Worm (Caenorhabditis elegans): Measurements from ENCODE around the gene ist-1.

Gene ist-1

ce11 chrX:7140682-7141254 is 14.3 kb downstream of the ist-1 start:
- TF ChIP-seq M03D4.4 (tag; optimal IDR thresholded peaks at IDR 0.05) (no peak), cnd-1 (tag; optimal IDR thresholded peaks at IDR 0.05) (no peak)

ce11 chrX:7143515-7143914 is 17.1 kb downstream of the ist-1 start, which contains the start of gene alh-10:
TSS of gene alh-10 (minus strand) at chrX:7143641.
- no peak for TF ChIP-seq ham-2 (GFP tag; optimal IDR thresholded peaks at IDR 0.05)

- TF ChIP-seq sptf-1 (tag; optimal IDR thresholded peaks at IDR 0.05) (no peak), lsy-2 (tag; optimal IDR thresholded peaks at IDR 0.05) (no peak), nhr-237 (tag; optimal IDR thresholded peaks at IDR 0.05) (no peak), ztf-11 (tag; optimal IDR thresholded peaks at IDR 0.05) (no peak), pha-4 (tag; optimal IDR thresholded peaks at IDR 0.05) (no peak), snpc-4 (tag; optimal IDR thresholded peaks at IDR 0.05) (no peak), lin-13 (tag; optimal IDR thresholded peaks at IDR 0.05) (no peak), flh-1 (GFP tag; optimal IDR thresholded peaks at IDR 0.05) (no peak), ceh-83 (GFP tag; optimal IDR thresholded peaks at IDR 0.05) (no peak), elt-1 (tag; optimal IDR thresholded peaks at IDR 0.05; ENCODE audit: borderline replicate concordance, insufficient read depth) (no peak), zip-8 (tag; optimal IDR thresholded peaks at IDR 0.05) (no peak), M03D4.4 (tag; optimal IDR thresholded peaks at IDR 0.05) (no peak), ces-1 (GFP tag; optimal IDR thresholded peaks at IDR 0.05) (no peak), bed-3 (GFP tag; optimal IDR thresholded peaks at IDR 0.05) (no peak), elt-3 (tag; optimal IDR thresholded peaks at IDR 0.05) (no peak), hlh-1 (tag; optimal IDR thresholded peaks at IDR 0.05) (no peak), ceh-39 (tag; optimal IDR thresholded peaks at IDR 0.05) (no peak), ham-2 (GFP tag; optimal IDR thresholded peaks at IDR 0.05) (no peak)
These were observed 23.2 kb downstream of the ist-1 start for ce11 chrX:7149670-7150069.

DNA sequence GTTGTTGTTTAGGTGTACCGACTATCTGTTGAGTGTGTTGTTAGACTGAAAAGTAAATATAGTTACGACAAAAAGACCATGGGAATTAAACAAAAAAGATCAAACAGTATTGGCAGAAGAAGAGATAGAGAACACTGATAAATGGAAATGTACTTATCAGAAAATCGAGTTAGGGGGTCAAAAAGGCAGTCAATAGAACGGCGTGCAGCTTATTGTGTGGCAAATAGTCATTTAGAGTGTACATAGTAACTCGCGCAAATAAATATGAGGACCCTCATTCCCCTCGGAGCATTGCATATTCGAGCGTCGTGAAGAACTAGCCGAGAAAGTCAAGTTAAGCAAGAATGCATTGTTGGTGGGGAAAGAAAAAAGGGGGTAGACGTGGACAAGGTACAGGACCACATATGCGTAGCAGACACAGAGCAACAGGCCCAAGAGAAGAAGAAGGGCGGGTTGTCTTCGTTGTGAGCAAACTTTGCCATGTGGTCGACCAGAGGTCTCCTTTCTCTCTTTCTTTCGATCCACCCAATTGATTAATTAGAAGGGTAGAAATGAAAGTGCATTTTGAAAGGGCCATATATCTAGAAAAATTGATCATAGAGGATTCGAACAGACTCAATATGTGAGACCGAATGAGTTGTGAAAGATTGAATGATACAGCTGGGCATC is 24.9 kb downstream of the ist-1 start, which contains the start of gene lam-2:
lam-2 (minus strand) TSS at position 51 of the 669 bp plus-strand sequence.
- TF ChIP-seq hlh-1 (tag; optimal IDR thresholded peaks at IDR 0.05) (peak; percentile 56), nhr-76 (tag; optimal IDR thresholded peaks at IDR 0.05) (no peak), M03D4.4 (tag; optimal IDR thresholded peaks at IDR 0.05) (no peak), mab-5 (tag; optimal IDR thresholded peaks at IDR 0.05) (no peak), unc-120 (tag; optimal IDR thresholded peaks at IDR 0.05; ENCODE audit: poor library complexity, severe bottlenecking) (peak; percentile 51), mls-2 (tag; optimal IDR thresholded peaks at IDR 0.05) (peak; percentile 6), lsy-2 (tag; optimal IDR thresholded peaks at IDR 0.05) (no peak), ces-1 (GFP tag; optimal IDR thresholded peaks at IDR 0.05) (no peak), nhr-237 (tag; optimal IDR thresholded peaks at IDR 0.05) (no peak), pha-4 (tag; optimal IDR thresholded peaks at IDR 0.05) (peak; percentile 17), mep-1 (tag; optimal IDR thresholded peaks at IDR 0.05) (no peak), lin-32 (GFP tag; optimal IDR thresholded peaks at IDR 0.05) (no peak), tbx-8 (GFP tag; optimal IDR thresholded peaks at IDR 0.05) (no peak), ceh-43 (GFP tag; optimal IDR thresholded peaks at IDR 0.05) (no peak)

ce11 chrX:7151976-7152528 is 25.6 kb downstream of the ist-1 start:
- TF ChIP-seq nhr-2 (tag; optimal IDR thresholded peaks at IDR 0.05) (peak; percentile 68), ces-1 (GFP tag; optimal IDR thresholded peaks at IDR 0.05) (no peak), ztf-11 (tag; optimal IDR thresholded peaks at IDR 0.05) (no peak), zip-8 (tag; optimal IDR thresholded peaks at IDR 0.05) (peak; percentile 87), ceh-83 (GFP tag; optimal IDR thresholded peaks at IDR 0.05) (no peak), cnd-1 (tag; optimal IDR thresholded peaks at IDR 0.05) (no peak), elt-1 (tag; optimal IDR thresholded peaks at IDR 0.05; ENCODE audit: borderline replicate concordance, insufficient read depth) (peak; percentile 24)

- TF ChIP-seq lin-32 (GFP tag; optimal IDR thresholded peaks at IDR 0.05) (no peak), elt-1 (tag; optimal IDR thresholded peaks at IDR 0.05; ENCODE audit: borderline replicate concordance, insufficient read depth) (no peak), hlh-1 (tag; optimal IDR thresholded peaks at IDR 0.05) (peak; percentile 47), drap-1 (GFP tag; optimal IDR thresholded peaks at IDR 0.05) (no peak), ces-1 (GFP tag; optimal IDR thresholded peaks at IDR 0.05) (no peak), ztf-11 (tag; optimal IDR thresholded peaks at IDR 0.05) (no peak), bed-3 (GFP tag; optimal IDR thresholded peaks at IDR 0.05) (no peak), lsy-2 (tag; optimal IDR thresholded peaks at IDR 0.05) (no peak)
These were observed 27.0 kb downstream of the ist-1 start for ce11 chrX:7153460-7153859.
